Worm (Caenorhabditis elegans): ENCODE measurements around the gene F56C3.10.
A peak's percentile ranks its signal among the peaks of the same experiment; 100 is the strongest.

The F56C3.10 gene

ce11 chrX:1360631-1361030, 20.8 kb downstream of the F56C3.10 start, which contains the start of gene F56C3.4:
Gene F56C3.4, minus strand, starts transcription at chrX:1360731.
- TF ChIP-seq swsn-7 (tag; optimal IDR thresholded peaks at IDR 0.05) (no peak), dpl-1 (GFP tag; optimal IDR thresholded peaks at IDR 0.05) (no peak), nhr-47 (tag; optimal IDR thresholded peaks at IDR 0.05) (no peak), nhr-85 (tag) (no peak), sup-37 (GFP tag; optimal IDR thresholded peaks at IDR 0.05) (no peak), lir-3 (tag; optimal IDR thresholded peaks at IDR 0.05; ENCODE audit: poor library complexity) (no peak), snu-23 (GFP tag; optimal IDR thresholded peaks at IDR 0.05) (no peak), irx-1 (tag; optimal IDR thresholded peaks at IDR 0.05) (no peak), elt-2 (tag; optimal IDR thresholded peaks at IDR 0.05) (no peak), nhr-20 (tag; optimal IDR thresholded peaks at IDR 0.05) (no peak), C16A3.4 (tag; optimal IDR thresholded peaks at IDR 0.05) (no peak), jun-1 (tag; optimal IDR thresholded peaks at IDR 0.05) (no peak), rnt-1 (tag; optimal IDR thresholded peaks at IDR 0.05) (no peak), fos-1 (tag; optimal IDR thresholded peaks at IDR 0.05) (no peak), ceh-63 (GFP tag; optimal IDR thresholded peaks at IDR 0.05) (no peak), egl-13 (tag; optimal IDR thresholded peaks at IDR 0.05) (no peak)

DNA sequence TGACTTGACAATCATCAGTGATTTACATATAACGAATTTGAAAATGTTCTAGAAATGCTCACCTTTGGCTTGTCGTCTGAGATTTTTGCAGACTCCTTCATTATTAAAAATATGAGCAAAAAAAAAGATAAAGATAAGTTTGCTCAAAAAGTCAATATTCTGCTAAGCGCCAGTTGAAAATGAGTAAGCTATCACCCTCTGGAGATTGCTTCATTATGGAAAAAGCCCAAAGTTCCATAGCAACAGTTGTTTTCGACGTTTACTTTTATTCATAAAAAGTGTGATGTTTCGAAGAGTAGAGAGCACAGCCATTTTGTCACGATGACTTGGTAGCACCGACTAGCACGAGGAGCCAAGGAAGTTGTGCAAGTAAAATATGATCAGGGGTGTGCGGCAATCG, 23.2 kb downstream of the F56C3.10 start, which contains the start of gene F56C3.3:
F56C3.3 (minus strand) TSS at position 101 of the 400 bp plus-strand sequence.
- TF ChIP-seq fos-1 (tag; optimal IDR thresholded peaks at IDR 0.05): no peak
- TF ChIP-seq ets-5 (GFP tag; IDR thresholded peaks at IDR 0.05): no peak
- no peak for TF ChIP-seq C16A3.4 (tag; optimal IDR thresholded peaks at IDR 0.05)
- TF ChIP-seq unc-62 (GFP tag; optimal IDR thresholded peaks at IDR 0.05): no peak
- no peak for TF ChIP-seq ceh-90 (tag; optimal IDR thresholded peaks at IDR 0.05)

- TF ChIP-seq ceh-88 (GFP tag; IDR thresholded peaks at IDR 0.05) (peak; percentile 93), egl-13 (tag; optimal IDR thresholded peaks at IDR 0.05) (peak; percentile 94), lin-39 (tag; optimal IDR thresholded peaks at IDR 0.05) (peak; percentile 93), lin-14 (GFP tag; optimal IDR thresholded peaks at IDR 0.05) (peak; percentile 94), mep-1 (tag; optimal IDR thresholded peaks at IDR 0.05) (peak; percentile 97), unc-86 (tag; optimal IDR thresholded peaks at IDR 0.05) (peak; percentile 89), swsn-7 (tag; optimal IDR thresholded peaks at IDR 0.05) (peak; percentile 94), F16B12.6 (tag; optimal IDR thresholded peaks at IDR 0.05) (peak; percentile 14), alr-1 (tag; optimal IDR thresholded peaks at IDR 0.05; ENCODE audit: borderline replicate concordance) (no peak), sptf-1 (tag; optimal IDR thresholded peaks at IDR 0.05) (no peak), ceh-63 (GFP tag; optimal IDR thresholded peaks at IDR 0.05) (peak; percentile 92), ets-5 (GFP tag; IDR thresholded peaks at IDR 0.05) (no peak), hlh-17 (GFP tag; optimal IDR thresholded peaks at IDR 0.05; ENCODE audit: borderline replicate concordance) (no peak), irx-1 (tag; optimal IDR thresholded peaks at IDR 0.05) (peak; percentile 94), grh-1 (GFP tag; IDR thresholded peaks at IDR 0.05) (peak; percentile 80), C16A3.4 (tag; optimal IDR thresholded peaks at IDR 0.05) (peak; percentile 98), nhr-71 (tag; optimal IDR thresholded peaks at IDR 0.05) (peak; percentile 94), ceh-90 (tag; optimal IDR thresholded peaks at IDR 0.05) (peak; percentile 24), unc-98 (GFP tag; IDR thresholded peaks at IDR 0.05) (peak; percentile 71), Y116A8C.19 (tag; optimal IDR thresholded peaks at IDR 0.05; ENCODE audit: borderline replicate concordance) (no peak), nhr-90 (tag; optimal IDR thresholded peaks at IDR 0.05; ENCODE audit: poor library complexity) (peak; percentile 98), elt-2 (tag; optimal IDR thresholded peaks at IDR 0.05) (peak; percentile 84), unc-30 (tag; optimal IDR thresholded peaks at IDR 0.05) (no peak), ztf-11 (tag; optimal IDR thresholded peaks at IDR 0.05) (peak; percentile 45 to 84), pqm-1 (tag; optimal IDR thresholded peaks at IDR 0.05) (peak; percentile 45), nhr-12 (tag; optimal IDR thresholded peaks at IDR 0.05) (peak; percentile 57), efl-1 (optimal IDR thresholded peaks at IDR 0.05) (peak; percentile 79 to 87), efl-1 (GFP tag; optimal IDR thresholded peaks at IDR 0.05 in 1 of 2) (peak; percentile 36 to 92), mab-9 (GFP tag; IDR thresholded peaks at IDR 0.05) (peak; percentile 90), nhr-237 (tag; optimal IDR thresholded peaks at IDR 0.05) (peak; percentile 95), zip-4 (GFP tag; optimal IDR thresholded peaks at IDR 0.05) (peak; percentile 93), jun-1 (tag; optimal IDR thresholded peaks at IDR 0.05) (peak; percentile 99), isw-1 (GFP tag; IDR thresholded peaks at IDR 0.05) (peak; percentile 76), ama-1 (optimal IDR thresholded peaks at IDR 0.05) (no peak), nhr-77 (tag; optimal IDR thresholded peaks at IDR 0.05) (peak; percentile 97), efl-3 (GFP tag; optimal IDR thresholded peaks at IDR 0.05) (peak; percentile 82), snpc-4 (tag; optimal IDR thresholded peaks at IDR 0.05) (peak; percentile 91), ceh-8 (GFP tag; optimal IDR thresholded peaks at IDR 0.05) (peak; percentile 97)
Measured at ce11 chrX:1344818-1345217, 36.6 kb downstream of the F56C3.10 start.

Data from whole organism, L1 larva.